Worm (Caenorhabditis elegans): Measurements from ENCODE around the gene EGAP1.5.

DNA sequence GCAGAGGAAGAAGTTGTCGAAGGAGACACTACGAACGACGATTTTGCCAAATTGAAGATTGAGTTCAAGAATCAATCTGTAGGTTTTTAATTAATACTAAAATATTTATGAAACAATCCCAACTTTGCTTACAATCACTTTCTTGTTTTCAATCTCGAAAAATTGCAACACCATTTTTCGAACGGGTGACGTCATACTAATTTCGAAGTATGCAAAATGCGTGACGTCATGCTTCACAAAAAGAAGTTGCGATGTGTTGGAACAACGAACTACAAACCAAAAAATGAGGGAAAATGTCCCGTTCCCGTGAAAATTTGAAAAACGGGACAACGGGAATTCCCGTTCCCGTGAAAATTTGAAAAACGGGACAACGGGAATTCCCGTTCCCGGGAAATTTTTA, 36.1 kb downstream of the EGAP1.5 start:
- no peak for TF ChIP-seq flt-1 (GFP tag; IDR thresholded peaks at IDR 0.05)
- TF ChIP-seq tra-4 (tag; optimal IDR thresholded peaks at IDR 0.05), result no peak
- TF ChIP-seq aly-1 (tag; optimal IDR thresholded peaks at IDR 0.05), result no peak
- no peak for TF ChIP-seq ama-1 (optimal IDR thresholded peaks at IDR 0.05)
- TF ChIP-seq scrt-1 (GFP tag; IDR thresholded peaks at IDR 0.05), result no peak
- TF ChIP-seq B0310.2 (tag; optimal IDR thresholded peaks at IDR 0.05), result no peak

All from whole organism, early embryonic.